In genomic region chr3L:17644906-17645244, dm6 we compare ENCODE assay signal across 4 fruit fly cellular contexts.
A peak's percentile ranks its signal among the peaks of the same experiment; 100 is the strongest.
TF ChIP-seq lines count a peak whose summit lies in the region.

Pep (minus strand) TSS chr3L:17645036.

TF ChIP-seq in whole organism, adult, 20 proteins besides CTCF, POLR2A, EP300 and RAD21 (continued from another document):
- TF ChIP-seq CG1620 (GFP tag; optimal IDR thresholded peaks at IDR 0.05; lab: Kevin White, UChicago) (peak; percentile 60), CG11617 (GFP tag; optimal IDR thresholded peaks at IDR 0.05; lab: Kevin White, UChicago) (no peak)

TF ChIP-seq in whole organism, embryonic, 481 proteins besides CTCF, POLR2A, EP300 and RAD21 (continued from another document and continues in another):
- TF ChIP-seq Dll (GFP tag; IDR thresholded peaks at IDR 0.05; lab: Robert Waterston, UW; ENCODE audit: partially characterized antibody) (peak; percentile 97), Xrp1 (GFP tag; IDR thresholded peaks at IDR 0.05; lab: Robert Waterston, UW) (peak; percentile 24; the same call in 1 of the 2 replicates), nom (GFP tag; optimal IDR thresholded peaks at IDR 0.05; lab: Kevin White, UChicago) (peak; percentile 57), CG12659 (GFP tag; optimal IDR thresholded peaks at IDR 0.05; lab: Kevin White, UChicago) (peak; percentile 77), gro (GFP tag; optimal IDR thresholded peaks at IDR 0.05; lab: Kevin White, UChicago) (peak; percentile 81), trem (tag; optimal IDR thresholded peaks at IDR 0.05; lab: Kevin White, UChicago) (peak; percentile 92), unpg (GFP tag; optimal IDR thresholded peaks at IDR 0.05; lab: Kevin White, UChicago) (peak; percentile 14), pfk (GFP tag; optimal IDR thresholded peaks at IDR 0.05; lab: Kevin White, UChicago) (peak; percentile 8), chn (GFP tag; optimal IDR thresholded peaks at IDR 0.05; lab: Kevin White, UChicago) (peak; percentile 25), chinmo (GFP tag; IDR thresholded peaks at IDR 0.05; lab: Robert Waterston, UW; ENCODE audit: partially characterized antibody) (peak; percentile 97), CG4854 (GFP tag; optimal IDR thresholded peaks at IDR 0.05; lab: Kevin White, UChicago) (no peak), corto (GFP tag; optimal IDR thresholded peaks at IDR 0.05; lab: Kevin White, UChicago) (no peak), D19A (tag; optimal IDR thresholded peaks at IDR 0.05; lab: Kevin White, UChicago) (no peak), grn (GFP tag; optimal IDR thresholded peaks at IDR 0.05; lab: Kevin White, UChicago) (peak; percentile 99), Tbp (GFP tag; optimal IDR thresholded peaks at IDR 0.05; lab: Kevin White, UChicago) (no peak), CG14860 (GFP tag; IDR thresholded peaks at IDR 0.05; lab: Robert Waterston, UW; ENCODE audit: partially characterized antibody) (peak; percentile 98), Trl (optimal IDR thresholded peaks at IDR 0.05; lab: Kevin White, UChicago) (no peak), Trl (GFP tag; optimal IDR thresholded peaks at IDR 0.05; lab: Kevin White, UChicago) (peak; percentile 40), ab (GFP tag; optimal IDR thresholded peaks at IDR 0.05; lab: Kevin White, UChicago) (no peak), sim (GFP tag; IDR thresholded peaks at IDR 0.05; lab: Robert Waterston, UW) (no peak), Dfd (GFP tag; optimal IDR thresholded peaks at IDR 0.05; lab: Kevin White, UChicago) (no peak), oc (tag; optimal IDR thresholded peaks at IDR 0.05; lab: Kevin White, UChicago) (peak; percentile 49), CG8478 (optimal IDR thresholded peaks at IDR 0.05; lab: Kevin White, UChicago) (no peak), Doc3 (GFP tag; IDR thresholded peaks at IDR 0.05; lab: Robert Waterston, UW; ENCODE audit: partially characterized antibody) (peak; percentile 98), NFAT (GFP tag; IDR thresholded peaks at IDR 0.05; lab: Robert Waterston, UW) (no peak), CG6854 (GFP tag; optimal IDR thresholded peaks at IDR 0.05; lab: Kevin White, UChicago) (no peak), row (GFP tag; IDR thresholded peaks at IDR 0.05; lab: Robert Waterston, UW) (peak; percentile 74; the same call in 2 of the 3 replicates), ewg (GFP tag; optimal IDR thresholded peaks at IDR 0.05; lab: Kevin White, UChicago) (peak; percentile 72), CG17359 (tag; optimal IDR thresholded peaks at IDR 0.05; lab: Kevin White, UChicago) (peak; percentile 13), Med (GFP tag; lab: Kevin White, UChicago) (peak; percentile 91), CG9609 (GFP tag; optimal IDR thresholded peaks at IDR 0.05; lab: Kevin White, UChicago) (peak; percentile 28), Optix (GFP tag; IDR thresholded peaks at IDR 0.05; lab: Robert Waterston, UW) (no peak), Stat92E (GFP tag; optimal IDR thresholded peaks at IDR 0.05; lab: Kevin White, UChicago) (peak in 1 of 3 experiments; percentile 69), CG15601 (tag; optimal IDR thresholded peaks at IDR 0.05; lab: Kevin White, UChicago) (peak; percentile 38), lov (optimal IDR thresholded peaks at IDR 0.05; lab: Kevin White, UChicago) (no peak), lov (GFP tag; IDR thresholded peaks at IDR 0.05; lab: Robert Waterston, UW) (no peak), CG1233 (GFP tag; optimal IDR thresholded peaks at IDR 0.05; lab: Kevin White, UChicago) (peak; percentile 35), ems (GFP tag; optimal IDR thresholded peaks at IDR 0.05; lab: Kevin White, UChicago) (peak; percentile 1), wdn (GFP tag; IDR thresholded peaks at IDR 0.05; lab: Robert Waterston, UW) (0 out of 2 replicates have a peak, but pooled peaks have one; percentile 22), Hr51 (GFP tag; optimal IDR thresholded peaks at IDR 0.05; lab: Kevin White, UChicago) (peak in 1 of 2 experiments; percentile 31), Oaz (GFP tag; IDR thresholded peaks at IDR 0.05; lab: Robert Waterston, UW) (no peak), Ada2b (GFP tag; IDR thresholded peaks at IDR 0.05; lab: Robert Waterston, UW) (no peak), CG1529 (GFP tag; optimal IDR thresholded peaks at IDR 0.05; lab: Kevin White, UChicago) (no peak)

TF ChIP-seq in whole organism, prepupa, 60 proteins besides CTCF, POLR2A, EP300 and RAD21 (continued from another document):
- TF ChIP-seq CG8119 (GFP tag; IDR thresholded peaks at IDR 0.05; lab: Robert Waterston, UW) (peak; percentile 18; the same call in 1 of the 3 replicates), CG32006 (GFP tag; optimal IDR thresholded peaks at IDR 0.05; lab: Kevin White, UChicago) (no peak), Sox14 (GFP tag; optimal IDR thresholded peaks at IDR 0.05; lab: Kevin White, UChicago) (peak; percentile 54), cyc (GFP tag; optimal IDR thresholded peaks at IDR 0.05; lab: Kevin White, UChicago) (peak; percentile 14), CG10631 (GFP tag; optimal IDR thresholded peaks at IDR 0.05; lab: Kevin White, UChicago) (peak; percentile 5), Gug (GFP tag; IDR thresholded peaks at IDR 0.05; lab: Robert Waterston, UW) (no peak), vri (GFP tag; optimal IDR thresholded peaks at IDR 0.05; lab: Kevin White, UChicago) (peak; percentile 51), net (GFP tag; optimal IDR thresholded peaks at IDR 0.05; lab: Kevin White, UChicago) (no peak), CG4318 (GFP tag; optimal IDR thresholded peaks at IDR 0.05; lab: Kevin White, UChicago) (no peak), CG6854 (GFP tag; optimal IDR thresholded peaks at IDR 0.05; lab: Kevin White, UChicago) (peak; percentile 17)

TF ChIP-seq in whole organism, wandering third instar larva, 38 proteins besides CTCF, POLR2A, EP300 and RAD21 (continued from another document):
- no peak for TF ChIP-seq pan (optimal IDR thresholded peaks at IDR 0.05; lab: Kevin White, UChicago)
- TF ChIP-seq CG32264 (GFP tag; optimal IDR thresholded peaks at IDR 0.05; lab: Kevin White, UChicago) = no peak
- no peak for TF ChIP-seq Rel (GFP tag; optimal IDR thresholded peaks at IDR 0.05; lab: Kevin White, UChicago)
- peak; percentile 31 for TF ChIP-seq Rel (tag; optimal IDR thresholded peaks at IDR 0.05; lab: Kevin White, UChicago)
- TF ChIP-seq sv (GFP tag; optimal IDR thresholded peaks at IDR 0.05; lab: Kevin White, UChicago) = peak; percentile 42
- TF ChIP-seq dmrt93B (GFP tag; optimal IDR thresholded peaks at IDR 0.05; lab: Kevin White, UChicago) = no peak
- TF ChIP-seq usp (GFP tag; optimal IDR thresholded peaks at IDR 0.05; lab: Kevin White, UChicago) = no peak
- TF ChIP-seq sage (GFP tag; optimal IDR thresholded peaks at IDR 0.05; lab: Kevin White, UChicago) = no peak
- TF ChIP-seq Hr83 (GFP tag; optimal IDR thresholded peaks at IDR 0.05; lab: Kevin White, UChicago; ENCODE audit: poor library complexity, severe bottlenecking) = peak; percentile 94
- TF ChIP-seq HLH106 (tag; optimal IDR thresholded peaks at IDR 0.05; lab: Kevin White, UChicago) = peak; percentile 36
- TF ChIP-seq Dfd (GFP tag; optimal IDR thresholded peaks at IDR 0.05; lab: Kevin White, UChicago) = no peak
- peak; percentile 45 for TF ChIP-seq fru (GFP tag; optimal IDR thresholded peaks at IDR 0.05; lab: Kevin White, UChicago)
- TF ChIP-seq foxo (GFP tag; optimal IDR thresholded peaks at IDR 0.05; lab: Kevin White, UChicago) = peak in 1 of 2 experiments; percentile 53
- no peak for TF ChIP-seq GATAd (GFP tag; optimal IDR thresholded peaks at IDR 0.05; lab: Kevin White, UChicago)
- no peak for TF ChIP-seq Mio (GFP tag; optimal IDR thresholded peaks at IDR 0.05; lab: Kevin White, UChicago)
- TF ChIP-seq br (GFP tag; optimal IDR thresholded peaks at IDR 0.05; lab: Kevin White, UChicago) = no peak
